Fruit fly (Drosophila melanogaster) whole organism, wandering third instar larva: ENCODE results near the gene CG10725.

Experiments used
- Abd-B ChIP-seq: fragments of >200 bp; optimal IDR thresholded peaks from 2 replicates; lab custom pipeline; 2017; ENCODE audit warnings: missing biosample characterization, missing genetic modification characterization
- CG32264 ChIP-seq: fragments of 200-800 bp; sonication (Bioruptor generic); optimal IDR thresholded peaks from 2 replicates; lab custom pipeline; 2016; ENCODE audit warnings: missing biosample characterization, missing genetic modification characterization
- CG9705 ChIP-seq: fragments of 200-800 bp; sonication (Bioruptor generic); optimal IDR thresholded peaks from 2 replicates; lab custom pipeline; 2018; ENCODE audit warnings: missing biosample characterization, mild to moderate bottlenecking, missing genetic modification characterization
- CrebA ChIP-seq: fragments of 200-800 bp; sonication (Bioruptor generic); optimal IDR thresholded peaks from 2 replicates; lab custom pipeline; 2016; ENCODE audit warnings: missing biosample characterization, mild to moderate bottlenecking, missing genetic modification characterization, borderline replicate concordance
- Dfd ChIP-seq: fragments of >200 bp; optimal IDR thresholded peaks from 2 replicates; lab custom pipeline; 2017; ENCODE audit warnings: missing biosample characterization, missing genetic modification characterization
- Dif ChIP-seq: fragments of 200-275, 200-300 bp; sonication (Bioruptor generic); optimal IDR thresholded peaks from 2 replicates; lab custom pipeline; 2018; ENCODE audit warnings: missing biosample characterization, missing genetic modification characterization; ENCODE audit not compliant: partially characterized antibody
- GATAd ChIP-seq: sonication (Bioruptor generic); optimal IDR thresholded peaks from 2 replicates; lab custom pipeline; 2016; ENCODE audit warnings: missing biosample characterization, missing genetic modification characterization
- HLH106 ChIP-seq: fragments of 200-800 bp; optimal IDR thresholded peaks from 3 replicates; lab custom pipeline; 2019; ENCODE audit warnings: missing biosample characterization, mild to moderate bottlenecking, missing genetic modification characterization, moderate library complexity
- Hnf4 ChIP-seq: fragments of 200-800 bp; sonication (Bioruptor generic); optimal IDR thresholded peaks from 2 replicates; lab custom pipeline; 2016; ENCODE audit warnings: missing biosample characterization, mild to moderate bottlenecking, missing genetic modification characterization
- Hr78 ChIP-seq: fragments of >200 bp; optimal IDR thresholded peaks from 2 replicates; lab custom pipeline; 2017; ENCODE audit warnings: missing biosample characterization, missing genetic modification characterization
- Hr83 ChIP-seq: fragments of 200-300 bp; sonication (Bioruptor generic); optimal IDR thresholded peaks from 2 replicates; lab custom pipeline; 2016; ENCODE audit warnings: missing biosample characterization, mild to moderate bottlenecking, missing genetic modification characterization, moderate library complexity; ENCODE audit not compliant: poor library complexity, severe bottlenecking
- Jra ChIP-seq: sonication (Bioruptor generic); optimal IDR thresholded peaks from 2 replicates; lab custom pipeline; 2016; ENCODE audit warnings: missing biosample characterization, missing genetic modification characterization
- Mio ChIP-seq: sonication (Bioruptor generic); optimal IDR thresholded peaks from 2 replicates; lab custom pipeline; 2016; ENCODE audit warnings: missing biosample characterization, missing genetic modification characterization
- Myc ChIP-seq: fragments of >200 bp; optimal IDR thresholded peaks from 2 replicates; lab custom pipeline; 2017
- N ChIP-seq: fragments of >200 bp; optimal IDR thresholded peaks from 2 replicates; lab custom pipeline; 2018; ENCODE audit warnings: missing biosample characterization, missing external identifiers, missing genetic modification characterization
- OdsH ChIP-seq: fragments of 200-800 bp; sonication (Bioruptor generic); optimal IDR thresholded peaks from 2 replicates; lab custom pipeline; 2016; ENCODE audit warnings: missing biosample characterization, mild to moderate bottlenecking, missing genetic modification characterization
- Rel ChIP-seq, 2 experiments: fragments of 200-800 bp; sonication (Bioruptor generic) in 1 of 2; optimal IDR thresholded peaks; 2 replicates in 1 of 2; 3 replicates in 1 of 2; lab custom pipeline; 2016 to 2019; ENCODE audit warnings: mild to moderate bottlenecking in 2 of 2, missing biosample characterization in 2 of 2, missing genetic modification characterization in 2 of 2, moderate library complexity in 1 of 2
- Sp1 ChIP-seq: fragments of 200-800 bp; sonication (Bioruptor generic); optimal IDR thresholded peaks from 3 replicates; lab custom pipeline; 2019; ENCODE audit warnings: missing biosample characterization, mild to moderate bottlenecking, missing genetic modification characterization, moderate library complexity
- Vsx2 ChIP-seq: fragments of 200-300, 225-300 bp; sonication (Bioruptor generic); optimal IDR thresholded peaks from 2 replicates; lab custom pipeline; 2018; ENCODE audit warnings: missing biosample characterization, missing genetic modification characterization; ENCODE audit not compliant: partially characterized antibody
- br ChIP-seq: fragments of 200-800 bp; sonication (Bioruptor generic); optimal IDR thresholded peaks from 2 replicates; lab custom pipeline; 2016; ENCODE audit warnings: missing biosample characterization, missing genetic modification characterization
- brk ChIP-seq: fragments of 200-800 bp; sonication (Bioruptor generic); optimal IDR thresholded peaks from 2 replicates; lab custom pipeline; 2016; ENCODE audit warnings: missing biosample characterization, mild to moderate bottlenecking, missing genetic modification characterization
- dl ChIP-seq, 2 experiments: fragments of 175-275, 200-275 bp in 1 of 2; fragments of 200-275 bp in 1 of 2; sonication (Bioruptor generic); optimal IDR thresholded peaks; lab custom pipeline; 2018; ENCODE audit warnings: mild to moderate bottlenecking in 2 of 2, missing biosample characterization in 2 of 2, missing genetic modification characterization in 2 of 2, moderate library complexity in 2 of 2; ENCODE audit not compliant: partially characterized antibody in 2 of 2, insufficient read depth in 1 of 2
- dmrt93B ChIP-seq: fragments of 200-800 bp; sonication (Bioruptor generic); optimal IDR thresholded peaks from 2 replicates; lab custom pipeline; 2018; ENCODE audit warnings: missing biosample characterization, mild to moderate bottlenecking, missing genetic modification characterization
- dsf ChIP-seq: sonication (Bioruptor generic); optimal IDR thresholded peaks from 2 replicates; lab custom pipeline; 2016; ENCODE audit warnings: missing biosample characterization, missing genetic modification characterization, borderline replicate concordance
- ey ChIP-seq: fragments of 200-800 bp; sonication (Bioruptor generic); optimal IDR thresholded peaks from 2 replicates; lab custom pipeline; 2016; ENCODE audit warnings: missing biosample characterization, missing genetic modification characterization
- foxo ChIP-seq, 2 experiments: fragments of 200-800 bp; sonication (Bioruptor generic); optimal IDR thresholded peaks; 2 replicates in 1 of 2; 3 replicates in 1 of 2; lab custom pipeline; 2016 to 2017; ENCODE audit warnings: missing biosample characterization in 2 of 2, missing genetic modification characterization in 2 of 2
- fru ChIP-seq: fragments of 200-800 bp; sonication (Bioruptor generic); optimal IDR thresholded peaks from 3 replicates; lab custom pipeline; 2016; ENCODE audit warnings: missing biosample characterization, mild to moderate bottlenecking, missing genetic modification characterization
- h ChIP-seq: fragments of 200-800 bp; sonication (Bioruptor generic); optimal IDR thresholded peaks from 3 replicates; lab custom pipeline; 2016; ENCODE audit warnings: missing biosample characterization, mild to moderate bottlenecking, missing genetic modification characterization
- jim ChIP-seq: fragments of 175-275, 200-325 bp; sonication (Bioruptor generic); optimal IDR thresholded peaks from 2 replicates; lab custom pipeline; 2016; ENCODE audit warnings: missing biosample characterization, mild to moderate bottlenecking, missing genetic modification characterization
- lola ChIP-seq: fragments of >200 bp; optimal IDR thresholded peaks from 2 replicates; lab custom pipeline; 2017; ENCODE audit warnings: missing biosample characterization, missing genetic modification characterization
- pan ChIP-seq: fragments of >200 bp; optimal IDR thresholded peaks from 2 replicates; lab custom pipeline; 2017
- psq ChIP-seq: fragments of 200-800 bp; sonication (Bioruptor generic); optimal IDR thresholded peaks from 3 replicates; lab custom pipeline; 2017; ENCODE audit warnings: missing biosample characterization, mild to moderate bottlenecking, missing genetic modification characterization, moderate library complexity
- rgr ChIP-seq: fragments of 200-800 bp; sonication (Bioruptor generic); optimal IDR thresholded peaks from 3 replicates; lab custom pipeline; 2016; ENCODE audit warnings: missing biosample characterization, mild to moderate bottlenecking, missing genetic modification characterization
- sage ChIP-seq: fragments of 200-800 bp; sonication (Bioruptor generic); optimal IDR thresholded peaks from 2 replicates; lab custom pipeline; 2016; ENCODE audit warnings: missing biosample characterization, mild to moderate bottlenecking, missing genetic modification characterization
- sv ChIP-seq: fragments of 200-800 bp; sonication (Bioruptor generic); optimal IDR thresholded peaks from 3 replicates; lab custom pipeline; 2016; ENCODE audit warnings: missing biosample characterization, missing genetic modification characterization
- tai ChIP-seq: sonication (Bioruptor generic); optimal IDR thresholded peaks from 2 replicates; lab custom pipeline; 2016; ENCODE audit warnings: missing biosample characterization, missing genetic modification characterization
- usp ChIP-seq: fragments of >200 bp; optimal IDR thresholded peaks from 2 replicates; lab custom pipeline; 2017; ENCODE audit warnings: missing biosample characterization, missing genetic modification characterization
- woc ChIP-seq: sonication (Bioruptor generic); optimal IDR thresholded peaks from 2 replicates; lab custom pipeline; 2016; ENCODE audit warnings: missing biosample characterization, mild to moderate bottlenecking, missing genetic modification characterization

CG10725 gene

dm6 chr3L:13403141-13403867, 34.5 kb upstream of the CG10725 start:
- no peak for TF ChIP-seq Jra (GFP tag; lab: Kevin White, UChicago)
- no peak for TF ChIP-seq dsf
- no peak for TF ChIP-seq pan (lab: Kevin White, UChicago)
- TF ChIP-seq Dif (GFP tag; lab: Kevin White, UChicago) = no peak
- TF ChIP-seq GATAd (GFP tag; lab: Kevin White, UChicago) = no peak
- no peak for TF ChIP-seq brk (GFP tag; lab: Kevin White, UChicago)
- no peak for TF ChIP-seq usp (GFP tag; lab: Kevin White, UChicago)
- no peak for TF ChIP-seq OdsH
- no peak for TF ChIP-seq h (GFP tag; lab: Kevin White, UChicago)
- no peak for TF ChIP-seq fru (GFP tag; lab: Kevin White, UChicago)
- no peak for TF ChIP-seq dmrt93B
- TF ChIP-seq Myc (lab: Kevin White, UChicago) = no peak
- TF ChIP-seq N (GFP tag; lab: Kevin White, UChicago) = no peak
- TF ChIP-seq CrebA (GFP tag; lab: Kevin White, UChicago) = no peak
- no peak for TF ChIP-seq HLH106
- TF ChIP-seq dl (GFP tag; optimal IDR thresholded peaks at IDR 0.05; lab: Kevin White, UChicago; ENCODE audit: insufficient read depth in 1 of 2, partially characterized antibody in 2 of 2) = no peak

DNA sequence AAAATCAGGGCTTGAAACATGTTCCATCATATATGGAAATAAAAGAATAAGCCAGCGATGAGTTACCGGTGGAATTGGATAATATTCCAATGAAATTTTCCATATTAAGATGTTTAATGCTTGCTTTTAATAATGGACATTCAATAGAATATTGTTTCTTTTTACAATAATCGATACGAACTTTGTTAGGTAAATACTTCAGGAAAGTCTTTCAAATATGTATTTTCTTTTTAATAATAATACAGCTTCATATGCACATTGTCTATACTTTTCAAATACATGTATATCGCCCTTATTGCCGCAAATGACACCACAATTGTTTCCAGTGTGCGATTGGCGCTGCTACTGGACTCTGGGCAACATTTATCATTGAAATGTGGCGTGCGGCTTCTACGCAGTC, 30.9 kb upstream of the CG10725 start:
- TF ChIP-seq Dif (GFP tag; lab: Kevin White, UChicago) = no peak
- no peak for TF ChIP-seq CG9705
- TF ChIP-seq GATAd (GFP tag; lab: Kevin White, UChicago) = no peak
- no peak for TF ChIP-seq Vsx2 (GFP tag; lab: Kevin White, UChicago)
- TF ChIP-seq ey (GFP tag; lab: Kevin White, UChicago) = peak; percentile 13
- TF ChIP-seq pan (lab: Kevin White, UChicago) = no peak
- peak in 1 of 2 experiments; percentile 33 for TF ChIP-seq foxo (GFP tag; optimal IDR thresholded peaks at IDR 0.05; lab: Kevin White, UChicago)
- no peak for TF ChIP-seq psq
- no peak for TF ChIP-seq Hr83 (GFP tag; lab: Kevin White, UChicago)
- no peak for TF ChIP-seq dl (GFP tag; optimal IDR thresholded peaks at IDR 0.05; lab: Kevin White, UChicago; ENCODE audit: insufficient read depth in 1 of 2, partially characterized antibody in 2 of 2)
- TF ChIP-seq lola (GFP tag; lab: Kevin White, UChicago) = no peak
- TF ChIP-seq brk (GFP tag; lab: Kevin White, UChicago) = no peak
- peak; percentile 16 for TF ChIP-seq woc (GFP tag; lab: Kevin White, UChicago)
- TF ChIP-seq CrebA (GFP tag; lab: Kevin White, UChicago) = no peak
- peak; percentile 14 for TF ChIP-seq br (GFP tag; lab: Kevin White, UChicago)
- TF ChIP-seq Hnf4 (GFP tag; lab: Kevin White, UChicago) = no peak
- peak; percentile 12 for TF ChIP-seq Sp1 (GFP tag; lab: Kevin White, UChicago)
- peak; percentile 36 for TF ChIP-seq fru (GFP tag; lab: Kevin White, UChicago)
- TF ChIP-seq rgr (GFP tag; lab: Kevin White, UChicago) = no peak
- TF ChIP-seq h (GFP tag; lab: Kevin White, UChicago) = peak; percentile 33
- TF ChIP-seq N (GFP tag; lab: Kevin White, UChicago) = no peak
- no peak for TF ChIP-seq Mio (GFP tag; lab: Kevin White, UChicago)
- no peak for TF ChIP-seq tai
- no peak for TF ChIP-seq Abd-B (GFP tag; lab: Kevin White, UChicago)
- no peak for TF ChIP-seq CG32264 (GFP tag; lab: Kevin White, UChicago)
- no peak for TF ChIP-seq jim (GFP tag; lab: Kevin White, UChicago)
- TF ChIP-seq Dfd (GFP tag; lab: Kevin White, UChicago) = no peak
- TF ChIP-seq HLH106 = peak; percentile 2

dm6 chr3L:13409809-13410521, 27.8 kb upstream of the CG10725 start:
- TF ChIP-seq dmrt93B (no peak), h (GFP tag; lab: Kevin White, UChicago) (peak; percentile 20), psq (peak; percentile 9), Myc (lab: Kevin White, UChicago) (no peak), jim (GFP tag; lab: Kevin White, UChicago) (no peak), tai (no peak), dl (GFP tag; optimal IDR thresholded peaks at IDR 0.05; lab: Kevin White, UChicago; ENCODE audit: insufficient read depth in 1 of 2, partially characterized antibody in 2 of 2) (no peak), usp (GFP tag; lab: Kevin White, UChicago) (no peak), CrebA (GFP tag; lab: Kevin White, UChicago) (no peak), Rel (GFP tag; optimal IDR thresholded peaks at IDR 0.05; lab: Kevin White, UChicago) (no peak), Rel (tag; optimal IDR thresholded peaks at IDR 0.05; lab: Kevin White, UChicago) (no peak), Hr78 (GFP tag; lab: Kevin White, UChicago) (no peak), fru (GFP tag; lab: Kevin White, UChicago) (peak; percentile 25), dsf (no peak), ey (GFP tag; lab: Kevin White, UChicago) (peak; percentile 35), sage (no peak), foxo (GFP tag; optimal IDR thresholded peaks at IDR 0.05; lab: Kevin White, UChicago) (peak in 1 of 2 experiments; percentile 32), CG32264 (GFP tag; lab: Kevin White, UChicago) (no peak), Dfd (GFP tag; lab: Kevin White, UChicago) (no peak), CG9705 (no peak), pan (lab: Kevin White, UChicago) (no peak), Sp1 (GFP tag; lab: Kevin White, UChicago) (peak; percentile 42), Jra (GFP tag; lab: Kevin White, UChicago) (no peak), rgr (GFP tag; lab: Kevin White, UChicago) (no peak), Hnf4 (GFP tag; lab: Kevin White, UChicago) (no peak), Vsx2 (GFP tag; lab: Kevin White, UChicago) (no peak), woc (GFP tag; lab: Kevin White, UChicago) (peak; percentile 54), sv (no peak)
